Worm (Caenorhabditis elegans): ENCODE measurements around the gene pho-10.

Gene pho-10

ce11 chrII:9940430-9940829, 20.1 kb upstream of the pho-10 start, which contains the start of gene ufd-3:
Gene ufd-3, plus strand, starts transcription at chrII:9940753.
- TF ChIP-seq ceh-82 (tag; optimal IDR thresholded peaks at IDR 0.05) = no peak
- TF ChIP-seq eor-1 (tag; optimal IDR thresholded peaks at IDR 0.05) = no peak
- TF ChIP-seq ama-1 (optimal IDR thresholded peaks at IDR 0.05) = peak; percentile 33
- TF ChIP-seq elt-3 (tag; optimal IDR thresholded peaks at IDR 0.05) = no peak
- TF ChIP-seq jun-1 (tag; optimal IDR thresholded peaks at IDR 0.05) = no peak
- no peak for TF ChIP-seq daf-12 (tag; optimal IDR thresholded peaks at IDR 0.05)
- TF ChIP-seq nfya-1 (tag; optimal IDR thresholded peaks at IDR 0.05; ENCODE audit: insufficient read depth) = peak; percentile 91
- TF ChIP-seq ztf-4 (tag; optimal IDR thresholded peaks at IDR 0.05) = no peak
- TF ChIP-seq aly-2 (tag; optimal IDR thresholded peaks at IDR 0.05) = no peak
- TF ChIP-seq fkh-2 (tag; optimal IDR thresholded peaks at IDR 0.05) = no peak
- peak; percentile 81 for TF ChIP-seq lin-39 (tag; optimal IDR thresholded peaks at IDR 0.05)
- TF ChIP-seq nhr-67 (tag; optimal IDR thresholded peaks at IDR 0.05) = no peak
- TF ChIP-seq elt-2 (tag; optimal IDR thresholded peaks at IDR 0.05) = peak; percentile 29
- peak; percentile 91 for TF ChIP-seq skn-1 (tag; optimal IDR thresholded peaks at IDR 0.05)
- TF ChIP-seq nhr-43 (tag; optimal IDR thresholded peaks at IDR 0.05; ENCODE audit: poor library complexity, severe bottlenecking) = peak; percentile 90
- no peak for TF ChIP-seq unc-62 (GFP tag; optimal IDR thresholded peaks at IDR 0.05)
- TF ChIP-seq fkh-10 (GFP tag; optimal IDR thresholded peaks at IDR 0.05) = no peak
- no peak for TF ChIP-seq ZK546.5 (tag; optimal IDR thresholded peaks at IDR 0.05)
- TF ChIP-seq lin-15B (tag; optimal IDR thresholded peaks at IDR 0.05) = peak; percentile 94
- TF ChIP-seq mdl-1 (tag; optimal IDR thresholded peaks at IDR 0.05) = no peak
- no peak for TF ChIP-seq fos-1 (tag; optimal IDR thresholded peaks at IDR 0.05)
- TF ChIP-seq lsy-12 (tag; optimal IDR thresholded peaks at IDR 0.05) = peak; percentile 39
- TF ChIP-seq nhr-237 (tag; optimal IDR thresholded peaks at IDR 0.05) = no peak
- peak; percentile 89 for TF ChIP-seq nhr-23 (tag; optimal IDR thresholded peaks at IDR 0.05)
- TF ChIP-seq nhr-12 (tag; optimal IDR thresholded peaks at IDR 0.05) = no peak
- peak; percentile 37 for TF ChIP-seq hmg-11 (tag; optimal IDR thresholded peaks at IDR 0.05)
- TF ChIP-seq R02D3.7 (tag; optimal IDR thresholded peaks at IDR 0.05) = peak; percentile 65
- TF ChIP-seq ztf-11 (tag; optimal IDR thresholded peaks at IDR 0.05) = no peak
- TF ChIP-seq ceh-28 (tag; optimal IDR thresholded peaks at IDR 0.05) = peak; percentile 46
- TF ChIP-seq elt-1 (tag; optimal IDR thresholded peaks at IDR 0.05) = no peak
- peak; percentile 76 for TF ChIP-seq nhr-25 (tag; optimal IDR thresholded peaks at IDR 0.05)
- peak; percentile 96 for TF ChIP-seq pha-4 (tag; optimal IDR thresholded peaks at IDR 0.05)
- TF ChIP-seq zag-1 (tag; optimal IDR thresholded peaks at IDR 0.05) = no peak
- TF ChIP-seq mml-1 (tag; optimal IDR thresholded peaks at IDR 0.05) = no peak
- peak; percentile 72 for TF ChIP-seq nhr-11 (tag; optimal IDR thresholded peaks at IDR 0.05)
- peak; percentile 7 for TF ChIP-seq egl-27 (tag; optimal IDR thresholded peaks at IDR 0.05)
- TF ChIP-seq tbx-2 (tag; optimal IDR thresholded peaks at IDR 0.05) = peak; percentile 14
- TF ChIP-seq ceh-16 (tag; optimal IDR thresholded peaks at IDR 0.05) = no peak
- TF ChIP-seq ceh-9 (tag; optimal IDR thresholded peaks at IDR 0.05) = no peak
- no peak for TF ChIP-seq nhr-28 (tag; optimal IDR thresholded peaks at IDR 0.05)
- TF ChIP-seq nhr-76 (tag; optimal IDR thresholded peaks at IDR 0.05) = no peak
- TF ChIP-seq nhr-77 (tag; optimal IDR thresholded peaks at IDR 0.05) = no peak
- no peak for TF ChIP-seq unc-39 (tag; optimal IDR thresholded peaks at IDR 0.05)
- peak; percentile 23 for TF ChIP-seq egl-5 (tag; optimal IDR thresholded peaks at IDR 0.05)
- TF ChIP-seq pqm-1 (tag; optimal IDR thresholded peaks at IDR 0.05) = peak; percentile 42
- TF ChIP-seq snpc-4 (tag; optimal IDR thresholded peaks at IDR 0.05) = peak; percentile 70
- TF ChIP-seq sea-2 (GFP tag; optimal IDR thresholded peaks at IDR 0.05) = no peak

ce11 chrII:9938877-9939276, 18.5 kb upstream of the pho-10 start, which contains the start of the genes C05C10.7 and C05C10.5:
Gene C05C10.7, minus strand, starts transcription at chrII:9938971.
Gene C05C10.5, plus strand, starts transcription at chrII:9939040.
- TF ChIP-seq ceh-16 (tag; optimal IDR thresholded peaks at IDR 0.05) = no peak
- TF ChIP-seq skn-1 (tag; optimal IDR thresholded peaks at IDR 0.05) = no peak
- TF ChIP-seq tbx-2 (tag; optimal IDR thresholded peaks at IDR 0.05) = no peak
- TF ChIP-seq ZK546.5 (tag; optimal IDR thresholded peaks at IDR 0.05) = no peak
- no peak for TF ChIP-seq nhr-12 (tag; optimal IDR thresholded peaks at IDR 0.05)
- TF ChIP-seq nhr-77 (tag; optimal IDR thresholded peaks at IDR 0.05) = no peak
- TF ChIP-seq nhr-11 (tag; optimal IDR thresholded peaks at IDR 0.05) = no peak
- TF ChIP-seq ceh-28 (tag; optimal IDR thresholded peaks at IDR 0.05) = no peak
- no peak for TF ChIP-seq unc-62 (GFP tag; optimal IDR thresholded peaks at IDR 0.05)
- no peak for TF ChIP-seq elt-2 (tag; optimal IDR thresholded peaks at IDR 0.05)
- TF ChIP-seq ztf-4 (tag; optimal IDR thresholded peaks at IDR 0.05) = no peak
